Fruit fly (Drosophila melanogaster) whole organism, embryonic: ENCODE data around the gene Pi4KIIalpha.
A peak's percentile ranks its signal among the peaks of the same experiment; 100 is the strongest.

Experiments
- CG11696 ChIP-seq: fragments of 200-800 bp; sonication (Bioruptor generic); IDR thresholded peaks from 2 replicates; pipeline ENCODE4 v1.3.6; 2022; ENCODE audit warnings: missing biosample characterization, missing genetic modification characterization
- CG15269 ChIP-seq: fragments of 200-800 bp; sonication (Bioruptor generic); optimal IDR thresholded peaks from 2 replicates; lab custom pipeline; 2018; ENCODE audit warnings: missing biosample characterization, mild to moderate bottlenecking, missing genetic modification characterization, moderate library complexity
- CG1647 ChIP-seq: fragments of 200-800 bp; sonication (Bioruptor generic); optimal IDR thresholded peaks from 3 replicates; lab custom pipeline; 2016; ENCODE audit warnings: missing biosample characterization, missing genetic modification characterization
- CG18476 ChIP-seq: fragments of 200-800 bp; sonication (Bioruptor generic); optimal IDR thresholded peaks from 2 replicates; lab custom pipeline; 2016; ENCODE audit warnings: missing biosample characterization, mild to moderate bottlenecking, missing genetic modification characterization
- CG18599 ChIP-seq: fragments of 200-800 bp; sonication (Bioruptor generic); optimal IDR thresholded peaks from 3 replicates; lab custom pipeline; 2017; ENCODE audit warnings: missing biosample characterization, missing genetic modification characterization, mild to moderate bottlenecking, moderate library complexity, missing genetic modification reagents
- CG3163 ChIP-seq: fragments of 200-800 bp; sonication (Bioruptor generic); optimal IDR thresholded peaks from 3 replicates; lab custom pipeline; 2016; ENCODE audit warnings: missing biosample characterization, missing genetic modification characterization
- CG33557 ChIP-seq: fragments of 200-800 bp; sonication (Bioruptor generic); optimal IDR thresholded peaks from 2 replicates; lab custom pipeline; 2019; ENCODE audit warnings: missing biosample characterization, mild to moderate bottlenecking, missing genetic modification characterization, moderate library complexity
- CG34224 ChIP-seq: fragments of 200-800 bp; sonication (Bioruptor generic); IDR thresholded peaks from 3 replicates; pipeline ENCODE4 v1.3.6; 2022; ENCODE audit warnings: missing biosample characterization, missing genetic modification characterization; ENCODE audit not compliant: partially characterized antibody
- CG3838 ChIP-seq: fragments of 200-800 bp; sonication (Bioruptor generic); optimal IDR thresholded peaks from 3 replicates; lab custom pipeline; 2016; ENCODE audit warnings: missing biosample characterization, missing genetic modification characterization
- CG4360 ChIP-seq: fragments of 200-800 bp; sonication (Bioruptor generic); IDR thresholded peaks from 2 replicates; pipeline ENCODE4 v1.3.6; 2022; ENCODE audit warnings: missing biosample characterization, missing genetic modification characterization
- CG4404 ChIP-seq: fragments of 200-800 bp; sonication (Bioruptor generic); IDR thresholded peaks from 2 replicates; pipeline ENCODE4 v1.3.6; 2022; ENCODE audit warnings: missing biosample characterization, missing genetic modification characterization
- CG7556 ChIP-seq: fragments of 200-800 bp; sonication (Bioruptor generic); optimal IDR thresholded peaks from 2 replicates; lab custom pipeline; 2017; ENCODE audit warnings: missing biosample characterization, mild to moderate bottlenecking, missing genetic modification characterization
- CG8089 ChIP-seq: fragments of 200-800 bp; sonication (Bioruptor generic); optimal IDR thresholded peaks from 3 replicates; lab custom pipeline; 2016; ENCODE audit warnings: missing biosample characterization, missing genetic modification characterization
- CG8290 ChIP-seq, 3 experiments: fragments of 200-800 bp; sonication (Bioruptor generic); optimal IDR thresholded peaks; 2 replicates each; lab custom pipeline; 2016 to 2019; ENCODE audit warnings: missing biosample characterization in 3 of 3, missing genetic modification characterization in 3 of 3, mild to moderate bottlenecking in 2 of 3, moderate library complexity in 1 of 3
- CG8359 ChIP-seq: fragments of 200-800 bp; sonication (Bioruptor generic); optimal IDR thresholded peaks from 2 replicates; lab custom pipeline; 2017; ENCODE audit warnings: missing biosample characterization, mild to moderate bottlenecking, missing genetic modification characterization, borderline replicate concordance
- CG8765 ChIP-seq: fragments of 200-800 bp; sonication (Bioruptor generic); IDR thresholded peaks from 2 replicates; pipeline ENCODE4 v1.3.6; 2022; ENCODE audit warnings: missing biosample characterization, missing genetic modification characterization
- CG9609 ChIP-seq: fragments of 200-800 bp; sonication (Bioruptor generic); optimal IDR thresholded peaks from 3 replicates; lab custom pipeline; 2016; ENCODE audit warnings: missing biosample characterization, missing genetic modification characterization
- Camta ChIP-seq: fragments of 200-800 bp; sonication (Bioruptor generic); optimal IDR thresholded peaks from 2 replicates; lab custom pipeline; 2016; ENCODE audit warnings: missing biosample characterization, missing genetic modification characterization
- Deaf1 ChIP-seq: fragments of 200-800 bp; optimal IDR thresholded peaks from 3 replicates; lab custom pipeline; 2019; ENCODE audit warnings: missing biosample characterization, mild to moderate bottlenecking, missing genetic modification characterization, moderate library complexity
- Dll ChIP-seq: fragments of 200-800 bp; sonication (Bioruptor generic); IDR thresholded peaks from 4 replicates; pipeline ENCODE4 v1.3.6; 2022; ENCODE audit warnings: missing biosample characterization, missing genetic modification characterization; ENCODE audit not compliant: partially characterized antibody
- Gsc ChIP-seq: fragments of 200-800 bp; sonication (Bioruptor generic); IDR thresholded peaks from 2 replicates; pipeline ENCODE4 v1.3.6; 2022; ENCODE audit warnings: missing biosample characterization, missing genetic modification characterization
- Hsf ChIP-seq: fragments of 200-800 bp; sonication (Bioruptor generic); optimal IDR thresholded peaks from 3 replicates; lab custom pipeline; 2016; ENCODE audit warnings: missing biosample characterization, missing genetic modification characterization
- Lpt ChIP-seq: fragments of >200 bp; optimal IDR thresholded peaks from 2 replicates; lab custom pipeline; 2018; ENCODE audit warnings: missing biosample characterization, missing genetic modification characterization
- Meics ChIP-seq: fragments of 200-800 bp; sonication (Bioruptor generic); optimal IDR thresholded peaks from 2 replicates; lab custom pipeline; 2017; ENCODE audit warnings: missing biosample characterization, mild to moderate bottlenecking, missing genetic modification characterization
- Mrtf ChIP-seq: fragments of 200-800 bp; sonication (Bioruptor generic); IDR thresholded peaks from 3 replicates; pipeline ENCODE4 v1.3.6; 2022; ENCODE audit warnings: missing biosample characterization, missing genetic modification characterization
- Stat92E ChIP-seq, 3 experiments: fragments of >200 bp in 2 of 3; fragments of 200-800 bp in 1 of 3; sonication (Bioruptor generic) in 1 of 3; optimal IDR thresholded peaks; 2 replicates each; lab custom pipeline; 2017 to 2019; ENCODE audit warnings: missing biosample characterization in 3 of 3, missing genetic modification characterization in 3 of 3, mild to moderate bottlenecking in 1 of 3, moderate library complexity in 1 of 3
- al ChIP-seq: fragments of 200-800 bp; sonication (Bioruptor generic); IDR thresholded peaks from 2 replicates; pipeline ENCODE4 v1.3.6; 2022; ENCODE audit warnings: missing biosample characterization, missing genetic modification characterization
- cato ChIP-seq: fragments of 200-800 bp; sonication (Bioruptor generic); optimal IDR thresholded peaks from 2 replicates; lab custom pipeline; 2016; ENCODE audit warnings: missing biosample characterization, missing genetic modification characterization, borderline replicate concordance
- da ChIP-seq: fragments of 200-800 bp; sonication (Bioruptor generic); optimal IDR thresholded peaks from 2 replicates; lab custom pipeline; 2016; ENCODE audit warnings: missing biosample characterization, missing genetic modification characterization
- danr ChIP-seq: fragments of 200-800 bp; sonication (Bioruptor generic); IDR thresholded peaks from 2 replicates; pipeline ENCODE4 v1.3.6; 2022; ENCODE audit warnings: missing biosample characterization, missing genetic modification characterization
- ewg ChIP-seq: fragments of 200-800 bp; sonication (Bioruptor generic); optimal IDR thresholded peaks from 3 replicates; lab custom pipeline; 2017; ENCODE audit warnings: mild to moderate bottlenecking, missing biosample characterization, missing genetic modification reagents, missing genetic modification characterization
- gcm2 ChIP-seq: fragments of 200-800 bp; sonication (Bioruptor generic); optimal IDR thresholded peaks from 2 replicates; lab custom pipeline; 2016; ENCODE audit warnings: missing biosample characterization, missing genetic modification characterization
- gt ChIP-seq: fragments of 200-800 bp; sonication (Bioruptor generic); IDR thresholded peaks from 2 replicates; pipeline ENCODE4 v1.3.6; 2022; ENCODE audit warnings: missing biosample characterization, missing genetic modification characterization
- hbn ChIP-seq: fragments of 200-800 bp; sonication (Bioruptor generic); IDR thresholded peaks from 2 replicates; pipeline ENCODE4 v1.3.6; 2022; ENCODE audit warnings: missing biosample characterization, missing genetic modification characterization; ENCODE audit not compliant: partially characterized antibody
- hth ChIP-seq: fragments of >200 bp; optimal IDR thresholded peaks from 2 replicates; lab custom pipeline; 2017; ENCODE audit warnings: inconsistent platforms
- kah ChIP-seq: fragments of 200-800 bp; sonication (Bioruptor generic); optimal IDR thresholded peaks from 2 replicates; lab custom pipeline; 2018; ENCODE audit warnings: missing biosample characterization, mild to moderate bottlenecking, missing genetic modification characterization
- kay ChIP-seq: fragments of 200-800 bp; sonication (Bioruptor generic); optimal IDR thresholded peaks from 2 replicates; lab custom pipeline; 2016; ENCODE audit warnings: missing biosample characterization, missing genetic modification characterization
- org-1 ChIP-seq: fragments of 200-800 bp; sonication (Bioruptor generic); optimal IDR thresholded peaks from 2 replicates; lab custom pipeline; 2017; ENCODE audit warnings: missing biosample characterization, missing genetic modification characterization
- p53 ChIP-seq: fragments of 200-800 bp; sonication (Bioruptor generic); optimal IDR thresholded peaks from 2 replicates; lab custom pipeline; 2016; ENCODE audit warnings: missing biosample characterization, missing genetic modification characterization
- pan ChIP-seq, 4 experiments: fragments of >200 bp in 3 of 4; fragments of 200-800 bp in 1 of 4; sonication (Bioruptor generic) in 1 of 4; optimal IDR thresholded peaks in 3 of 4; IDR thresholded peaks in 1 of 4; 2 replicates each; pipeline versions ENCODE4 v1.3.6 to Lab custom; 2017 to 2022; ENCODE audit warnings: missing biosample characterization in 2 of 4, missing genetic modification characterization in 2 of 4, mixed read lengths in 1 of 4
- pfk ChIP-seq: fragments of 200-800 bp; sonication (Bioruptor generic); optimal IDR thresholded peaks from 2 replicates; lab custom pipeline; 2018; ENCODE audit warnings: missing biosample characterization, mild to moderate bottlenecking, missing genetic modification characterization, moderate library complexity
- prd ChIP-seq, 3 experiments: fragments of >200 bp in 2 of 3; fragments of 200-800 bp in 1 of 3; sonication (Bioruptor generic) in 1 of 3; optimal IDR thresholded peaks in 2 of 3; IDR thresholded peaks in 1 of 3; 2 replicates in 2 of 3; 3 replicates in 1 of 3; pipeline versions ENCODE4 v1.3.6 to Lab custom; 2017 to 2022; ENCODE audit warnings: missing biosample characterization in 1 of 3, missing genetic modification characterization in 1 of 3
- pzg ChIP-seq: fragments of 200-800 bp; sonication (Bioruptor generic); optimal IDR thresholded peaks from 3 replicates; lab custom pipeline; 2018; ENCODE audit warnings: missing biosample characterization, mild to moderate bottlenecking, missing genetic modification characterization, moderate library complexity
- sd ChIP-seq: fragments of 200-800 bp; sonication (Bioruptor generic); optimal IDR thresholded peaks from 3 replicates; lab custom pipeline; 2018; ENCODE audit warnings: missing biosample characterization, mild to moderate bottlenecking, missing genetic modification characterization, moderate library complexity
- ssp ChIP-seq: fragments of 200-800 bp; sonication (Bioruptor generic); IDR thresholded peaks from 2 replicates; pipeline ENCODE4 v1.3.6; 2022; ENCODE audit warnings: missing biosample characterization, missing genetic modification characterization
- ttk ChIP-seq: fragments of 200-800 bp; sonication (Bioruptor generic); IDR thresholded peaks from 2 replicates; pipeline ENCODE4 v2.1.2; 2022; ENCODE audit warnings: missing biosample characterization, missing genetic modification characterization
- twi ChIP-seq: fragments of 200-800 bp; optimal IDR thresholded peaks from 2 replicates; lab custom pipeline; 2019; ENCODE audit warnings: missing biosample characterization, mild to moderate bottlenecking, missing genetic modification characterization, moderate library complexity
- vnd ChIP-seq: fragments of 200-800 bp; sonication (Bioruptor generic); IDR thresholded peaks from 3 replicates; pipeline ENCODE4 v1.3.6; 2022; ENCODE audit warnings: missing biosample characterization, missing genetic modification characterization; ENCODE audit not compliant: partially characterized antibody

Pi4KIIalpha gene

dm6 chr3R:5587863-5588519 lies 24.5 kb upstream of the Pi4KIIalpha start, which contains the start of gene CG2926 (continued):
- no peak for TF ChIP-seq CG8359 (GFP tag; lab: Kevin White, UChicago)
- peak; percentile 47 for TF ChIP-seq Hsf
- TF ChIP-seq Gsc = no peak
- TF ChIP-seq p53 = no peak
- TF ChIP-seq Meics (GFP tag; lab: Kevin White, UChicago) = no peak
- no peak for TF ChIP-seq prd (optimal IDR thresholded peaks at IDR 0.05; lab: Kevin White, UChicago)
- TF ChIP-seq prd (GFP tag; IDR thresholded peaks at IDR 0.05; lab: Robert Waterston, UW) = peak; percentile 31; the same call in 1 of the 3 replicates
- no peak for TF ChIP-seq CG33557
- TF ChIP-seq kah = no peak
- 0 out of 2 replicates have a peak, but pooled peaks have one; percentile 5 for TF ChIP-seq ttk (GFP tag; lab: Robert Waterston, UW)
- no peak for TF ChIP-seq org-1 (GFP tag; lab: Kevin White, UChicago)
- TF ChIP-seq Dll (GFP tag; lab: Robert Waterston, UW) = peak; percentile 82
- peak; percentile 28 for TF ChIP-seq kay (GFP tag; lab: Kevin White, UChicago)
- no peak for TF ChIP-seq hth (lab: Kevin White, UChicago)
- TF ChIP-seq CG34224 = peak; percentile 80
- TF ChIP-seq CG8089 (GFP tag; lab: Kevin White, UChicago) = no peak
- no peak for TF ChIP-seq CG4404 (GFP tag; lab: Robert Waterston, UW)
- no peak for TF ChIP-seq pfk (GFP tag; lab: Kevin White, UChicago)
- no peak for TF ChIP-seq gcm2
- no peak for TF ChIP-seq Camta (GFP tag; lab: Kevin White, UChicago)
- TF ChIP-seq CG7556 (GFP tag; lab: Kevin White, UChicago) = no peak
- TF ChIP-seq CG3838 (GFP tag; lab: Kevin White, UChicago) = no peak
- TF ChIP-seq gt = no peak
- no peak for TF ChIP-seq Deaf1 (tag; lab: Kevin White, UChicago)
- no peak for TF ChIP-seq CG11696 (GFP tag; lab: Robert Waterston, UW)
- TF ChIP-seq sd (tag; lab: Kevin White, UChicago) = no peak
- no peak; the same call in 2 of the 3 replicates for TF ChIP-seq Mrtf (GFP tag; lab: Robert Waterston, UW)
- no peak for TF ChIP-seq cato (GFP tag; lab: Kevin White, UChicago)
- no peak for TF ChIP-seq CG1647 (GFP tag; lab: Kevin White, UChicago)
- TF ChIP-seq CG3163 = peak; percentile 31
- no peak for TF ChIP-seq CG8290 (GFP tag; optimal IDR thresholded peaks at IDR 0.05; lab: Kevin White, UChicago)
- TF ChIP-seq CG8290 (tag; optimal IDR thresholded peaks at IDR 0.05; lab: Kevin White, UChicago) = no peak
- TF ChIP-seq pan (optimal IDR thresholded peaks at IDR 0.05; lab: Kevin White, UChicago) = no peak
- peak in 1 of 2 experiments; percentile 16 for TF ChIP-seq pan (GFP tag; optimal IDR thresholded peaks at IDR 0.05 in 1 of 2, IDR thresholded peaks at IDR 0.05 in 1 of 2)
- TF ChIP-seq ewg (GFP tag; lab: Kevin White, UChicago) = no peak
- TF ChIP-seq CG18599 (GFP tag; lab: Kevin White, UChicago) = no peak
- no peak for TF ChIP-seq CG18476 (GFP tag; lab: Kevin White, UChicago)
- peak; percentile 83 for TF ChIP-seq hbn
- TF ChIP-seq CG9609 (GFP tag; lab: Kevin White, UChicago) = peak; percentile 44
- TF ChIP-seq twi (tag; lab: Kevin White, UChicago) = no peak
- TF ChIP-seq pzg (GFP tag; lab: Kevin White, UChicago) = peak; percentile 71
- TF ChIP-seq danr (GFP tag; lab: Robert Waterston, UW) = no peak
- TF ChIP-seq Lpt (GFP tag; lab: Kevin White, UChicago) = no peak
- TF ChIP-seq Stat92E (GFP tag; optimal IDR thresholded peaks at IDR 0.05; lab: Kevin White, UChicago) = peak in 1 of 3 experiments; percentile 29
- peak; percentile 37; the same call in 1 of the 2 replicates for TF ChIP-seq al (GFP tag; lab: Robert Waterston, UW)
- TF ChIP-seq CG15269 (tag; lab: Kevin White, UChicago) = no peak
- TF ChIP-seq CG8765 = no peak
- TF ChIP-seq da (GFP tag; lab: Kevin White, UChicago) = no peak
- TF ChIP-seq vnd = peak; percentile 81
- TF ChIP-seq CG4360 (GFP tag; lab: Robert Waterston, UW) = no peak
- peak; percentile 56 for TF ChIP-seq ssp (GFP tag; lab: Robert Waterston, UW)
